Fruit fly (Drosophila melanogaster) whole organism, prepupa: Measurements from ENCODE around the gene Chchd2.
A peak's percentile ranks its signal among the peaks of the same experiment; 100 is the strongest.

ENCODE experiments used
- Blimp-1 ChIP-seq: fragments of 200-800 bp; sonication (Bioruptor generic); optimal IDR thresholded peaks from 3 replicates; lab custom pipeline; 2017; ENCODE audit warnings: missing biosample characterization, missing genetic modification characterization, mild to moderate bottlenecking, moderate library complexity, missing genetic modification reagents
- CG10631 ChIP-seq: fragments of 200-800 bp; sonication (Bioruptor generic); optimal IDR thresholded peaks from 2 replicates; lab custom pipeline; 2016; ENCODE audit warnings: missing biosample characterization, missing genetic modification characterization
- CG11294 ChIP-seq: fragments of 200-800 bp; sonication (Bioruptor generic); IDR thresholded peaks from 2 replicates; pipeline ENCODE4 v1.3.6; 2022; ENCODE audit warnings: missing biosample characterization, missing genetic modification characterization
- CG11762 ChIP-seq: fragments of 200-800 bp; sonication (Bioruptor generic); optimal IDR thresholded peaks from 3 replicates; lab custom pipeline; 2016; ENCODE audit warnings: missing biosample characterization, missing genetic modification characterization; ENCODE audit not compliant: insufficient read depth
- CG11902 ChIP-seq: fragments of 200-800 bp; sonication (Bioruptor generic); optimal IDR thresholded peaks from 3 replicates; lab custom pipeline; 2016; ENCODE audit warnings: missing biosample characterization, missing genetic modification characterization
- CG16779 ChIP-seq: fragments of 200-800 bp; sonication (Bioruptor generic); optimal IDR thresholded peaks from 3 replicates; lab custom pipeline; 2017; ENCODE audit warnings: missing biosample characterization, mild to moderate bottlenecking, missing genetic modification characterization
- CG3032 ChIP-seq: fragments of 200-800 bp; optimal IDR thresholded peaks from 2 replicates; lab custom pipeline; 2019; ENCODE audit warnings: missing biosample characterization, mild to moderate bottlenecking, missing genetic modification characterization, moderate library complexity
- CG34406 ChIP-seq: fragments of 200-800 bp; sonication (Bioruptor generic); optimal IDR thresholded peaks from 3 replicates; lab custom pipeline; 2016; ENCODE audit warnings: missing biosample characterization, missing genetic modification characterization
- CG3919 ChIP-seq: fragments of 200-800 bp; sonication (Bioruptor generic); optimal IDR thresholded peaks from 3 replicates; lab custom pipeline; 2016; ENCODE audit warnings: missing biosample characterization, missing genetic modification characterization
- CG6276 ChIP-seq: fragments of 200-800 bp; sonication (Bioruptor generic); optimal IDR thresholded peaks from 2 replicates; lab custom pipeline; 2017; ENCODE audit warnings: missing biosample characterization, mild to moderate bottlenecking, missing genetic modification characterization
- CG6792 ChIP-seq: fragments of 200-800 bp; sonication (Bioruptor generic); optimal IDR thresholded peaks from 3 replicates; lab custom pipeline; 2016; ENCODE audit warnings: missing biosample characterization, missing genetic modification characterization
- CG6808 ChIP-seq: fragments of 200-800 bp; sonication (Bioruptor generic); optimal IDR thresholded peaks from 3 replicates; lab custom pipeline; 2017; ENCODE audit warnings: missing biosample characterization, missing genetic modification characterization, mild to moderate bottlenecking, moderate library complexity, missing genetic modification reagents
- CG7368 ChIP-seq: fragments of 200-800 bp; sonication (Bioruptor generic); optimal IDR thresholded peaks from 3 replicates; lab custom pipeline; 2016; ENCODE audit warnings: missing biosample characterization, missing genetic modification characterization
- CG8119 ChIP-seq: fragments of 200-800 bp; sonication (Bioruptor generic); IDR thresholded peaks from 3 replicates; pipeline ENCODE4 v1.3.6; 2022; ENCODE audit warnings: missing biosample characterization, missing genetic modification characterization
- CG8632 ChIP-seq: fragments of 200-800 bp; sonication (Bioruptor generic); optimal IDR thresholded peaks from 3 replicates; lab custom pipeline; 2016; ENCODE audit warnings: missing biosample characterization, missing genetic modification characterization
- CG9139 ChIP-seq: fragments of 200-800 bp; sonication (Bioruptor generic); optimal IDR thresholded peaks from 3 replicates; lab custom pipeline; 2017; ENCODE audit warnings: missing biosample characterization, mild to moderate bottlenecking, missing genetic modification characterization
- Eip75B ChIP-seq: fragments of 200-800 bp; sonication (Bioruptor generic); optimal IDR thresholded peaks from 3 replicates; lab custom pipeline; 2016; ENCODE audit warnings: missing biosample characterization, missing genetic modification characterization
- Eip78C ChIP-seq: fragments of 200-800 bp; sonication (Bioruptor generic); peaks from one replicate; lab custom pipeline; 2016; ENCODE audit warnings: missing biosample characterization, missing genetic modification characterization
- Eip93F ChIP-seq: fragments of 200-800 bp; sonication (Bioruptor generic); optimal IDR thresholded peaks from 2 replicates; lab custom pipeline; 2016; ENCODE audit warnings: missing biosample characterization, mild to moderate bottlenecking, missing genetic modification characterization
- Ets96B ChIP-seq: fragments of 200-800 bp; optimal IDR thresholded peaks from 2 replicates; lab custom pipeline; 2019; ENCODE audit warnings: missing biosample characterization, mild to moderate bottlenecking, missing genetic modification characterization, moderate library complexity
- Gug ChIP-seq: fragments of 200-800 bp; sonication (Bioruptor generic); IDR thresholded peaks from 2 replicates; pipeline ENCODE4 v1.3.6; 2022; ENCODE audit warnings: missing biosample characterization, missing genetic modification characterization
- Hr39 ChIP-seq: fragments of 200-800 bp; sonication (Bioruptor generic); optimal IDR thresholded peaks from 2 replicates; lab custom pipeline; 2016; ENCODE audit warnings: missing biosample characterization, missing genetic modification characterization
- Lpt ChIP-seq: fragments of 200-800 bp; sonication (Bioruptor generic); optimal IDR thresholded peaks from 3 replicates; lab custom pipeline; 2016; ENCODE audit warnings: missing biosample characterization, missing genetic modification characterization
- Met ChIP-seq: fragments of 200-800 bp; sonication (Bioruptor generic); optimal IDR thresholded peaks from 3 replicates; lab custom pipeline; 2016; ENCODE audit warnings: missing biosample characterization, missing genetic modification characterization
- OdsH ChIP-seq: fragments of 200-800 bp; sonication (Bioruptor generic); optimal IDR thresholded peaks from 3 replicates; lab custom pipeline; 2016; ENCODE audit warnings: missing biosample characterization, missing genetic modification characterization
- Smox ChIP-seq: fragments of 200-800 bp; sonication (Bioruptor generic); optimal IDR thresholded peaks from 3 replicates; lab custom pipeline; 2016; ENCODE audit warnings: missing biosample characterization, missing genetic modification characterization
- Sox102F ChIP-seq: fragments of 200-800 bp; sonication (Bioruptor generic); optimal IDR thresholded peaks from 2 replicates; lab custom pipeline; 2016; ENCODE audit warnings: missing biosample characterization, mild to moderate bottlenecking, missing genetic modification characterization
- Sox14 ChIP-seq: fragments of 200-800 bp; sonication (Bioruptor generic); optimal IDR thresholded peaks from 3 replicates; lab custom pipeline; 2016; ENCODE audit warnings: missing biosample characterization, missing genetic modification characterization
- Sox15 ChIP-seq: fragments of 200-800 bp; sonication (Bioruptor generic); optimal IDR thresholded peaks from 3 replicates; lab custom pipeline; 2016; ENCODE audit warnings: missing biosample characterization, missing genetic modification characterization
- achi ChIP-seq: fragments of 200-800 bp; sonication (Bioruptor generic); optimal IDR thresholded peaks from 3 replicates; lab custom pipeline; 2016; ENCODE audit warnings: missing biosample characterization, missing genetic modification characterization
- acj6 ChIP-seq: fragments of 200-800 bp; sonication (Bioruptor generic); optimal IDR thresholded peaks from 3 replicates; lab custom pipeline; 2016; ENCODE audit warnings: missing biosample characterization, missing genetic modification characterization
- cyc ChIP-seq: fragments of 200-800 bp; sonication (Bioruptor generic); optimal IDR thresholded peaks from 3 replicates; lab custom pipeline; 2016; ENCODE audit warnings: missing biosample characterization, missing genetic modification characterization
- dac ChIP-seq: fragments of 200-800 bp; sonication (Bioruptor generic); optimal IDR thresholded peaks from 2 replicates; lab custom pipeline; 2017; ENCODE audit warnings: missing biosample characterization, mild to moderate bottlenecking, missing genetic modification characterization
- eg ChIP-seq: fragments of 200-800 bp; sonication (Bioruptor generic); IDR thresholded peaks from 3 replicates; pipeline ENCODE4 v1.3.6; 2022; ENCODE audit warnings: missing biosample characterization, missing genetic modification characterization
- esn ChIP-seq: fragments of 200-800 bp; sonication (Bioruptor generic); optimal IDR thresholded peaks from 2 replicates; lab custom pipeline; 2016; ENCODE audit warnings: missing biosample characterization, mild to moderate bottlenecking, missing genetic modification characterization, moderate library complexity
- fd59A ChIP-seq: fragments of 200-800 bp; sonication (Bioruptor generic); optimal IDR thresholded peaks from 2 replicates; lab custom pipeline; 2017; ENCODE audit warnings: missing biosample characterization, mild to moderate bottlenecking, missing genetic modification characterization, missing genetic modification reagents
- fd85E ChIP-seq: fragments of 200-800 bp; sonication (Bioruptor generic); optimal IDR thresholded peaks from 3 replicates; lab custom pipeline; 2016; ENCODE audit warnings: missing biosample characterization, missing genetic modification characterization
- fkh ChIP-seq: fragments of 200-800 bp; sonication (Bioruptor generic); optimal IDR thresholded peaks from 3 replicates; lab custom pipeline; 2017; ENCODE audit warnings: missing biosample characterization, mild to moderate bottlenecking, missing genetic modification characterization, moderate library complexity
- lz ChIP-seq: fragments of 200-800 bp; sonication (Bioruptor generic); optimal IDR thresholded peaks from 3 replicates; lab custom pipeline; 2016; ENCODE audit warnings: missing biosample characterization, missing genetic modification characterization
- net ChIP-seq: fragments of 200-800 bp; sonication (Bioruptor generic); optimal IDR thresholded peaks from 3 replicates; lab custom pipeline; 2016; ENCODE audit warnings: missing biosample characterization, missing genetic modification characterization
- pdm3 ChIP-seq: fragments of 200-800 bp; sonication (Bioruptor generic); optimal IDR thresholded peaks from 3 replicates; lab custom pipeline; 2016; ENCODE audit warnings: missing biosample characterization, missing genetic modification characterization
- salr ChIP-seq, 2 experiments: fragments of 200-800 bp; sonication (Bioruptor generic); optimal IDR thresholded peaks; 3 replicates each; lab custom pipeline; 2016 to 2018; ENCODE audit warnings: missing biosample characterization in 2 of 2, missing genetic modification characterization in 2 of 2, mild to moderate bottlenecking in 1 of 2
- spab ChIP-seq: fragments of 200-800 bp; sonication (Bioruptor generic); optimal IDR thresholded peaks from 2 replicates; lab custom pipeline; 2017; ENCODE audit warnings: missing biosample characterization, mild to moderate bottlenecking, missing genetic modification characterization, missing genetic modification reagents
- ss ChIP-seq, 2 experiments: fragments of 200-800 bp; sonication (Bioruptor generic); optimal IDR thresholded peaks; 2 replicates in 1 of 2; 3 replicates in 1 of 2; lab custom pipeline; 2017 to 2018; ENCODE audit warnings: mild to moderate bottlenecking in 2 of 2, missing biosample characterization in 2 of 2, missing genetic modification characterization in 2 of 2, moderate library complexity in 1 of 2
- topi ChIP-seq: fragments of 200-800 bp; sonication (Bioruptor generic); optimal IDR thresholded peaks from 3 replicates; lab custom pipeline; 2016; ENCODE audit warnings: missing biosample characterization, missing genetic modification characterization

Gene Chchd2

DNA sequence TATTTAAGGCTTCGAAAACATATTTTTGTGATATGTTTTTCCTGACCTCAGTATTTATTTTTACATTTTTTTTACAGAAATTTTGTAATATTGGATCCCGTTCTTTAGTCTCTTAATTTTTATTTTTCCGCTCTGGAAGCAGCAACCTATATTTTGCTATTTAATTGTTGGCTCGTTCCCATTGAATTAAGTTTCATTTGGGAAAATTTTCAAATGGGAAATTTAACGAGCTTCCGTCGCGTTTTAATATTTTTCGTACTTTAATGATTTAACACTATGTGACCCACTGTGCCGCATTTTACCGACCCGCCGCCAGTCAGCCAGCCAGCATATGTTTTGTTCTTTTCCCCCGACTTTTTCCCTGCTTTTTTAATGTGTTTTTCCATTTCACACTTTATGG, 37.5 kb upstream of the Chchd2 start (continued):
- TF ChIP-seq CG16779 (tag; lab: Kevin White, UChicago) (no peak), OdsH (GFP tag; lab: Kevin White, UChicago) (peak; percentile 30), CG34406 (GFP tag; lab: Kevin White, UChicago) (peak; percentile 22), fd59A (no peak), pdm3 (peak; percentile 35), Met (peak; percentile 38), ss (GFP tag; optimal IDR thresholded peaks at IDR 0.05; lab: Kevin White, UChicago) (no peak), net (GFP tag; lab: Kevin White, UChicago) (peak; percentile 0), CG8632 (GFP tag; lab: Kevin White, UChicago) (no peak), Eip78C (GFP tag; lab: Kevin White, UChicago) (peak; percentile 76), spab (GFP tag; lab: Kevin White, UChicago) (no peak), CG10631 (GFP tag; lab: Kevin White, UChicago) (peak; percentile 38), CG6276 (no peak), CG11762 (GFP tag; lab: Kevin White, UChicago) (no peak), cyc (GFP tag; lab: Kevin White, UChicago) (no peak), Ets96B (tag; lab: Kevin White, UChicago) (no peak), dac (GFP tag; lab: Kevin White, UChicago) (no peak)

DNA sequence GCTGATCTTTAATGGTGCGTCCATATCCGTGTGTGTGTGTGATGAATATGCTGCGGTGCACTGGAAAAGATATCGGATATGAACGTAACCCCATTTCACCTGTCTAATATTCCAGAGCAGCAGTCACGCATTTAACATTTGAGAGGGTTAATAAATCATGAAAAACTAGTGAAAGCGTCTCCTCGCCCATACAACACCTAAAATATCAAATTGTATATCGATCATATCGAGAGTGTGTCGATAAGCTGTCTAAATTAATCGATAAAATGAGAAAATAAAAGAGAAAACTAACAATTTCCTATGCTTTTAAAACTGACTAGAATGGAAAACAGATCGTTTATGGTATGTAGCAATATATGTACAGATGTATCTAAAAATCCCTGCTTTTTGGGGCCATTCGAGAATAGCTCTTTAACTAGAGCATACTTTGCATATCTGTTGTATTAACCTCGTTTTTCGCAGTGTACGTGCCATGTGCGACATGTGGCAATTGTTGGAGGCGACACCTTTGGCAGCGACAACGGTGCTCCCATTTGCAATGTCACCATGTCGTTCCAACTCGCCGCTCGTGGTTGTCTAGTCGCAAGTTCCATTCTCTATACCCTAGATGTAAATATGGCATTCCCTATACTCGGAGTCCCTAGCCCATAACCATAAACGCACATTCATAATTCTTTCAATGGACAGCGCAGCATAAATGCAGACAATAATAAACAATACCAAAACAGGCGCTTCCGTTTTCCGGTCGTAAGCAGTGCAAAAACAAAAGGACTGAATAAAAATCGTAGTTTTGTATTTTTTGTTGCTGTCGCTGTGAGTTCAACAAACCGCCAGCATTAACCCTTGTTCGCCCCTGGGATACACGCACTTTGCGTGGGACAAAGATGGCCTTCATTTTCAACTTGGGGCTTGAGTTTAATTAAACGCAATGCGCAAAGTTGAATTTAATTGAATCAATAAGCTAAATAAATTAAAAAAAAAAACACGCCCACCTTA, 36.5 kb upstream of the Chchd2 start:
- TF ChIP-seq salr (GFP tag; optimal IDR thresholded peaks at IDR 0.05; lab: Kevin White, UChicago) (peak in 1 of 2 experiments; percentile 70), CG6808 (GFP tag; lab: Kevin White, UChicago) (peak; percentile 48), Smox (GFP tag; lab: Kevin White, UChicago) (peak; percentile 37), CG7368 (GFP tag; lab: Kevin White, UChicago) (no peak), Ets96B (tag; lab: Kevin White, UChicago) (peak; percentile 30), CG8632 (GFP tag; lab: Kevin White, UChicago) (no peak), lz (GFP tag; lab: Kevin White, UChicago) (no peak), spab (GFP tag; lab: Kevin White, UChicago) (peak; percentile 23), CG6792 (peak; percentile 8), fd59A (peak; percentile 50), Eip75B (GFP tag; lab: Kevin White, UChicago) (peak; percentile 47), Lpt (peak; percentile 42), Eip93F (GFP tag; lab: Kevin White, UChicago) (no peak), CG8119 (GFP tag; lab: Robert Waterston, UW) (peak; percentile 35; the same call in 1 of the 3 replicates), CG34406 (GFP tag; lab: Kevin White, UChicago) (no peak), fkh (no peak), CG3032 (tag; lab: Kevin White, UChicago) (peak; percentile 40), CG9139 (no peak), CG3919 (GFP tag; lab: Kevin White, UChicago) (peak; percentile 39), esn (GFP tag; lab: Kevin White, UChicago) (peak; percentile 45), CG10631 (GFP tag; lab: Kevin White, UChicago) (peak; percentile 48), Sox102F (no peak), ss (GFP tag; optimal IDR thresholded peaks at IDR 0.05; lab: Kevin White, UChicago) (peak in 1 of 2 experiments; percentile 15), eg (0 out of 3 replicates have a peak, but pooled peaks have one; percentile 14), CG11294 (GFP tag; lab: Robert Waterston, UW) (0 out of 2 replicates have a peak, but pooled peaks have one; percentile 15), net (GFP tag; lab: Kevin White, UChicago) (peak; percentile 40), Blimp-1 (GFP tag; lab: Kevin White, UChicago) (no peak), Sox15 (GFP tag; lab: Kevin White, UChicago) (peak; percentile 16), CG11902 (GFP tag; lab: Kevin White, UChicago) (peak; percentile 19), fd85E (GFP tag; lab: Kevin White, UChicago) (no peak), achi (GFP tag; lab: Kevin White, UChicago) (peak; percentile 36), topi (peak; percentile 43), Hr39 (GFP tag; lab: Kevin White, UChicago) (peak; percentile 31), CG16779 (tag; lab: Kevin White, UChicago) (no peak), acj6 (GFP tag; lab: Kevin White, UChicago) (peak; percentile 52), Sox14 (GFP tag; lab: Kevin White, UChicago) (no peak), Gug (GFP tag; lab: Robert Waterston, UW) (no peak), cyc (GFP tag; lab: Kevin White, UChicago) (peak; percentile 30), CG11762 (GFP tag; lab: Kevin White, UChicago) (no peak), CG6276 (peak; percentile 33), dac (GFP tag; lab: Kevin White, UChicago) (peak; percentile 3)
